Worm (Caenorhabditis elegans): ENCODE measurements around the gene rcd-1.

The rcd-1 gene

ce11 chrII:3741584-3741983, 12.1 kb upstream of the rcd-1 start, which contains the start of gene F12E12.1:
Gene F12E12.1, plus strand, starts transcription at chrII:3741884.
- TF ChIP-seq lag-1 (GFP tag; IDR thresholded peaks at IDR 0.05) = no peak
- TF ChIP-seq snpc-1.1 (tag; optimal IDR thresholded peaks at IDR 0.05; ENCODE audit: insufficient read depth) = no peak
- no peak for TF ChIP-seq snpc-3.4 (tag; optimal IDR thresholded peaks at IDR 0.05)
- TF ChIP-seq egl-44 (GFP tag; IDR thresholded peaks at IDR 0.05) = no peak
- TF ChIP-seq let-607 (tag; optimal IDR thresholded peaks at IDR 0.05) = no peak
- no peak for TF ChIP-seq attf-3 (GFP tag; conservative IDR thresholded peaks at IDR 0.05)
- TF ChIP-seq dpl-1 (GFP tag; optimal IDR thresholded peaks at IDR 0.05) = no peak
- no peak for TF ChIP-seq B0261.1 (tag; optimal IDR thresholded peaks at IDR 0.05)
- TF ChIP-seq egl-18 (GFP tag; IDR thresholded peaks at IDR 0.05) = no peak
- no peak for TF ChIP-seq madf-6 (GFP tag; IDR thresholded peaks at IDR 0.05)
- TF ChIP-seq snpc-1.3 (tag; optimal IDR thresholded peaks at IDR 0.05; ENCODE audit: insufficient read depth) = no peak
- no peak for TF ChIP-seq B0019.2 (GFP tag; conservative IDR thresholded peaks at IDR 0.05)
- TF ChIP-seq nhr-27 (tag; optimal IDR thresholded peaks at IDR 0.05) = no peak
- no peak for TF ChIP-seq sea-2 (GFP tag; IDR thresholded peaks at IDR 0.05)
- TF ChIP-seq F10E7.11 (tag; optimal IDR thresholded peaks at IDR 0.05) = no peak
- TF ChIP-seq ama-1 (optimal IDR thresholded peaks at IDR 0.05) = no peak
- TF ChIP-seq ama-1 (GFP tag; optimal IDR thresholded peaks at IDR 0.05) = no peak
- no peak for TF ChIP-seq ceh-100 (GFP tag; IDR thresholded peaks at IDR 0.05)
- no peak for TF ChIP-seq nhr-179 (tag; optimal IDR thresholded peaks at IDR 0.05)
- TF ChIP-seq madf-10 (tag; optimal IDR thresholded peaks at IDR 0.05) = no peak
- no peak for TF ChIP-seq ets-4 (GFP tag; optimal IDR thresholded peaks at IDR 0.05)

- TF ChIP-seq tbp1 (GFP tag; optimal IDR thresholded peaks at IDR 0.05) (peak; percentile 29), F52B5.7 (tag; optimal IDR thresholded peaks at IDR 0.05) (no peak), dox-1 (GFP tag; IDR thresholded peaks at IDR 0.05) (0 out of 2 replicates have a peak, but pooled peaks have one; percentile 11), nhr-80 (tag; optimal IDR thresholded peaks at IDR 0.05) (peak; percentile 58)
Measured at ce11 chrII:3743684-3744200, 10.0 kb upstream of the rcd-1 start, which contains the start of gene nta-1. Gene nta-1, minus strand, starts transcription at chrII:3743814.

- no peak for TF ChIP-seq F33H1.4 (GFP tag; IDR thresholded peaks at IDR 0.05)
Measured at ce11 chrII:3747405-3747804, 6.3 kb upstream of the rcd-1 start, which contains the start of gene fbxb-92. Gene fbxb-92, minus strand, starts transcription at chrII:3747505.

- no peak for TF ChIP-seq F52B5.7 (tag; optimal IDR thresholded peaks at IDR 0.05)
- no peak for TF ChIP-seq snpc-1.1 (tag; optimal IDR thresholded peaks at IDR 0.05; ENCODE audit: insufficient read depth)
- no peak for TF ChIP-seq snpc-4 (GFP tag; optimal IDR thresholded peaks at IDR 0.05)
- TF ChIP-seq snpc-4 (tag; optimal IDR thresholded peaks at IDR 0.05) = no peak
- TF ChIP-seq K12H6.12 (tag; optimal IDR thresholded peaks at IDR 0.05) = no peak
- TF ChIP-seq bed-2 (GFP tag; IDR thresholded peaks at IDR 0.05) = no peak
- no peak for TF ChIP-seq ceh-40 (GFP tag; IDR thresholded peaks at IDR 0.05)
- no peak for TF ChIP-seq F22D6.2 (tag; optimal IDR thresholded peaks at IDR 0.05)
- no peak for TF ChIP-seq ceh-100 (GFP tag; IDR thresholded peaks at IDR 0.05)
- no peak for TF ChIP-seq lag-1 (GFP tag; IDR thresholded peaks at IDR 0.05)
- no peak for TF ChIP-seq him-1 (tag; optimal IDR thresholded peaks at IDR 0.05)
- no peak for TF ChIP-seq egl-18 (GFP tag; IDR thresholded peaks at IDR 0.05)
- no peak for TF ChIP-seq T26A5.8 (tag; optimal IDR thresholded peaks at IDR 0.05)
- TF ChIP-seq let-526 (GFP tag; IDR thresholded peaks at IDR 0.05) = no peak
- no peak for TF ChIP-seq hrde-1 (tag; optimal IDR thresholded peaks at IDR 0.05; ENCODE audit: borderline replicate concordance)
- TF ChIP-seq unc-62 (GFP tag; optimal IDR thresholded peaks at IDR 0.05) = no peak
- no peak for TF ChIP-seq die-1 (tag; optimal IDR thresholded peaks at IDR 0.05)
- TF ChIP-seq nhr-80 (tag; optimal IDR thresholded peaks at IDR 0.05) = no peak
- TF ChIP-seq akir-1 (GFP tag; optimal IDR thresholded peaks at IDR 0.05) = no peak
- TF ChIP-seq repo-1 (tag; optimal IDR thresholded peaks at IDR 0.05) = no peak
Measured at ce11 chrII:3748719-3749118, 5.0 kb upstream of the rcd-1 start, which contains the start of gene fbxb-90. Gene fbxb-90, minus strand, starts transcription at chrII:3748819.

All from whole organism, young adult.